Worm (Caenorhabditis elegans) whole organism, early embryonic: ENCODE measurements around the gene bus-1.

ENCODE experiments used
- aly-1 ChIP-seq: sonication (generic microtip); optimal IDR thresholded peaks from 2 replicates; lab custom pipeline; 2016; ENCODE audit warnings: missing genetic modification characterization, missing compliant biosample characterization
- ama-1 ChIP-seq: fragments of 150-350 bp; optimal IDR thresholded peaks from 2 replicates; lab custom pipeline; 2014
- ceh-13 ChIP-seq: fragments of 200-800 bp; sonication (Bioruptor generic); optimal IDR thresholded peaks from 2 replicates; lab custom pipeline; 2018; ENCODE audit warnings: mild to moderate bottlenecking, missing genetic modification characterization, missing compliant biosample characterization
- flt-1 ChIP-seq: fragments of 200-800 bp; sonication (Bioruptor generic); IDR thresholded peaks from 2 replicates; pipeline ENCODE4 v1.3.6; 2022; ENCODE audit warnings: missing genetic modification characterization, missing compliant biosample characterization
- hmbx-1 ChIP-seq: sonication (generic microtip); optimal IDR thresholded peaks from 2 replicates; lab custom pipeline; 2016; ENCODE audit warnings: mild to moderate bottlenecking, missing genetic modification characterization, missing compliant biosample characterization
- hnd-1 ChIP-seq: sonication (generic microtip); optimal IDR thresholded peaks from 2 replicates; lab custom pipeline; 2016; ENCODE audit warnings: missing genetic modification characterization, missing compliant biosample characterization
- sea-1 ChIP-seq: fragments of 200-800 bp; sonication (Bioruptor generic); conservative IDR thresholded peaks from 2 replicates; pipeline ENCODE4 v1.3.6; 2022; ENCODE audit warnings: missing genetic modification characterization, missing compliant biosample characterization
- tra-4 ChIP-seq: sonication (generic microtip); optimal IDR thresholded peaks from 2 replicates; lab custom pipeline; 2017; ENCODE audit warnings: missing genetic modification characterization, missing compliant biosample characterization

ce11 chrV:9022078-9022477, 2.5 kb downstream of the bus-1 start, which contains the start of gene oac-41:
- TF ChIP-seq ceh-13 (GFP tag; lab: Kevin White, UChicago) (no peak), ama-1 (lab: Kevin White, UChicago) (no peak), hnd-1 (no peak), flt-1 (GFP tag; lab: Robert Waterston, UW) (no peak), aly-1 (tag; lab: Kevin White, UChicago) (no peak), hmbx-1 (tag; lab: Kevin White, UChicago) (no peak), sea-1 (GFP tag; lab: Robert Waterston, UW) (no peak), tra-4 (no peak)
